Fruit fly (Drosophila melanogaster) whole organism, embryonic: ENCODE results near the gene eIF2Bepsilon.

ENCODE experiments used
- Atf6 ChIP-seq: fragments of 200-800 bp; sonication (Bioruptor generic); IDR thresholded peaks from 2 replicates; pipeline ENCODE4 v1.3.6; 2022; ENCODE audit warnings: missing biosample characterization, missing genetic modification characterization
- Awh ChIP-seq: fragments of 200-800 bp; sonication (Bioruptor generic); IDR thresholded peaks from 2 replicates; pipeline ENCODE4, ENCODE4 v1.3.6; 2022; ENCODE audit warnings: missing biosample characterization, missing genetic modification characterization
- BEAF-32 ChIP-seq: fragments of 200-800 bp; sonication (Bioruptor generic); optimal IDR thresholded peaks from 3 replicates; lab custom pipeline; 2017; ENCODE audit warnings: missing biosample characterization, missing genetic modification characterization, mild to moderate bottlenecking, moderate library complexity, missing genetic modification reagents
- Blimp-1 ChIP-seq: fragments of 200-800 bp; sonication (Bioruptor generic); optimal IDR thresholded peaks from 3 replicates; lab custom pipeline; 2018; ENCODE audit warnings: missing biosample characterization, missing genetic modification characterization, mild to moderate bottlenecking, moderate library complexity, missing genetic modification reagents
- CG10147 ChIP-seq: fragments of 200-800 bp; sonication (Bioruptor generic); optimal IDR thresholded peaks from 2 replicates; lab custom pipeline; 2019; ENCODE audit warnings: missing biosample characterization, mild to moderate bottlenecking, missing genetic modification characterization, moderate library complexity
- CG14441 ChIP-seq: fragments of 200-800 bp; sonication (Bioruptor generic); IDR thresholded peaks from 2 replicates; pipeline ENCODE4 v1.3.6; 2022; ENCODE audit warnings: missing biosample characterization, missing genetic modification characterization
- CG15601 ChIP-seq: fragments of 200-800 bp; sonication (Bioruptor generic); optimal IDR thresholded peaks from 3 replicates; lab custom pipeline; 2019; ENCODE audit warnings: missing biosample characterization, mild to moderate bottlenecking, missing genetic modification characterization, moderate library complexity
- CG15696 ChIP-seq: fragments of 200-800 bp; sonication (Bioruptor generic); optimal IDR thresholded peaks from 2 replicates; lab custom pipeline; 2019; ENCODE audit warnings: missing biosample characterization, mild to moderate bottlenecking, missing genetic modification characterization, moderate library complexity
- CG17912 ChIP-seq: fragments of 200-800 bp; sonication (Bioruptor generic); optimal IDR thresholded peaks from 2 replicates; lab custom pipeline; 2018; ENCODE audit warnings: missing biosample characterization, mild to moderate bottlenecking, missing genetic modification characterization
- CG1792 ChIP-seq: fragments of 200-800 bp; sonication (Bioruptor generic); optimal IDR thresholded peaks from 2 replicates; lab custom pipeline; 2016; ENCODE audit warnings: missing biosample characterization, missing genetic modification characterization
- CG18599 ChIP-seq: fragments of 200-800 bp; sonication (Bioruptor generic); optimal IDR thresholded peaks from 3 replicates; lab custom pipeline; 2017; ENCODE audit warnings: missing biosample characterization, missing genetic modification characterization, mild to moderate bottlenecking, moderate library complexity, missing genetic modification reagents
- CG18764 ChIP-seq: fragments of 200-800 bp; sonication (Bioruptor generic); optimal IDR thresholded peaks from 3 replicates; lab custom pipeline; 2016; ENCODE audit warnings: missing biosample characterization, missing genetic modification characterization
- CG2202 ChIP-seq: fragments of 200-800 bp; sonication (Bioruptor generic); optimal IDR thresholded peaks from 2 replicates; lab custom pipeline; 2018; ENCODE audit warnings: missing biosample characterization, mild to moderate bottlenecking, missing genetic modification characterization
- CG2712 ChIP-seq: fragments of 200-800 bp; optimal IDR thresholded peaks from 3 replicates; lab custom pipeline; 2019; ENCODE audit warnings: missing biosample characterization, mild to moderate bottlenecking, missing genetic modification characterization, moderate library complexity
- CG34376 ChIP-seq: fragments of 200-800 bp; sonication (Bioruptor generic); optimal IDR thresholded peaks from 2 replicates; lab custom pipeline; 2018; ENCODE audit warnings: missing biosample characterization, mild to moderate bottlenecking, missing genetic modification characterization
- CG7786 ChIP-seq: fragments of 200-800 bp; sonication (Bioruptor generic); optimal IDR thresholded peaks from 2 replicates; lab custom pipeline; 2016; ENCODE audit warnings: missing biosample characterization, missing genetic modification characterization
- CG8478 ChIP-seq: fragments of >200 bp; optimal IDR thresholded peaks from 2 replicates; lab custom pipeline; 2018
- D ChIP-seq, 2 experiments: fragments of 200-800 bp in 1 of 2; fragments of >200 bp in 1 of 2; sonication (Bioruptor generic) in 1 of 2; optimal IDR thresholded peaks; 2 replicates in 1 of 2; 3 replicates in 1 of 2; lab custom pipeline; 2017; ENCODE audit warnings: mild to moderate bottlenecking in 1 of 2, missing biosample characterization in 1 of 2, missing genetic modification characterization in 1 of 2, missing genetic modification reagents in 1 of 2
- Deaf1 ChIP-seq: fragments of 200-800 bp; optimal IDR thresholded peaks from 3 replicates; lab custom pipeline; 2019; ENCODE audit warnings: missing biosample characterization, mild to moderate bottlenecking, missing genetic modification characterization, moderate library complexity
- Dip2 ChIP-seq: fragments of 200-800 bp; sonication (Bioruptor generic); IDR thresholded peaks from 2 replicates; pipeline ENCODE4 v1.3.6; 2022; ENCODE audit warnings: missing biosample characterization, missing genetic modification characterization
- Doc3 ChIP-seq: fragments of 200-800 bp; sonication (Bioruptor generic); IDR thresholded peaks from 3 replicates; pipeline ENCODE4 v1.3.6; 2022; ENCODE audit warnings: missing biosample characterization, missing genetic modification characterization; ENCODE audit not compliant: partially characterized antibody
- Drgx ChIP-seq: fragments of 200-800 bp; sonication (Bioruptor generic); IDR thresholded peaks from 2 replicates; pipeline ENCODE4 v1.3.6; 2022; ENCODE audit warnings: missing biosample characterization, missing genetic modification characterization
- H2.0 ChIP-seq: fragments of 200-800 bp; sonication (Bioruptor generic); IDR thresholded peaks from 2 replicates; pipeline ENCODE4 v1.3.6; 2022; ENCODE audit warnings: missing biosample characterization, missing genetic modification characterization
- HHEX ChIP-seq: fragments of 200-800 bp; sonication (Bioruptor generic); optimal IDR thresholded peaks from 3 replicates; lab custom pipeline; 2017; ENCODE audit warnings: missing biosample characterization, mild to moderate bottlenecking, missing genetic modification characterization, missing genetic modification reagents
- Meics ChIP-seq: fragments of 200-800 bp; sonication (Bioruptor generic); optimal IDR thresholded peaks from 2 replicates; lab custom pipeline; 2017; ENCODE audit warnings: missing biosample characterization, mild to moderate bottlenecking, missing genetic modification characterization
- Myb ChIP-seq: fragments of 200-800 bp; sonication (Bioruptor generic); optimal IDR thresholded peaks from 2 replicates; lab custom pipeline; 2016; ENCODE audit warnings: missing biosample characterization, missing genetic modification characterization
- Pdp1 ChIP-seq, 2 experiments: fragments of 200-800 bp; sonication (Bioruptor generic); optimal IDR thresholded peaks; 3 replicates each; lab custom pipeline; 2016; ENCODE audit warnings: missing biosample characterization in 2 of 2, missing genetic modification characterization in 2 of 2, mild to moderate bottlenecking in 1 of 2, moderate library complexity in 1 of 2
- Six4 ChIP-seq: fragments of 200-800 bp; sonication (Bioruptor generic); optimal IDR thresholded peaks from 2 replicates; lab custom pipeline; 2016; ENCODE audit warnings: missing biosample characterization, missing genetic modification characterization
- ab ChIP-seq: fragments of 200-800 bp; sonication (Bioruptor generic); optimal IDR thresholded peaks from 2 replicates; lab custom pipeline; 2016; ENCODE audit warnings: missing biosample characterization, missing genetic modification characterization
- amos ChIP-seq: fragments of 200-800 bp; sonication (Bioruptor generic); IDR thresholded peaks from 2 replicates; pipeline ENCODE4 v1.3.6; 2022; ENCODE audit warnings: missing biosample characterization, missing genetic modification characterization; ENCODE audit not compliant: partially characterized antibody
- danr ChIP-seq: fragments of 200-800 bp; sonication (Bioruptor generic); IDR thresholded peaks from 2 replicates; pipeline ENCODE4 v1.3.6; 2022; ENCODE audit warnings: missing biosample characterization, missing genetic modification characterization
- exex ChIP-seq: fragments of 200-800 bp; sonication (Bioruptor generic); optimal IDR thresholded peaks from 4 replicates; lab custom pipeline; 2018; ENCODE audit warnings: missing biosample characterization, mild to moderate bottlenecking, missing genetic modification characterization, moderate library complexity
- fd102C ChIP-seq: fragments of 200-800 bp; sonication (Bioruptor generic); optimal IDR thresholded peaks from 2 replicates; lab custom pipeline; 2018; ENCODE audit warnings: missing biosample characterization, mild to moderate bottlenecking, missing genetic modification characterization, moderate library complexity
- gfzf ChIP-seq: fragments of 200-800 bp; sonication (Bioruptor generic); optimal IDR thresholded peaks from 2 replicates; lab custom pipeline; 2016; ENCODE audit warnings: missing biosample characterization, mild to moderate bottlenecking, missing genetic modification characterization, moderate library complexity
- gro ChIP-seq: fragments of 200-800 bp; sonication (Bioruptor generic); optimal IDR thresholded peaks from 2 replicates; lab custom pipeline; 2016; ENCODE audit warnings: missing biosample characterization, missing genetic modification characterization
- hkb ChIP-seq, 2 experiments: fragments of 200-800 bp in 1 of 2; fragments of >200 bp in 1 of 2; sonication (Bioruptor generic) in 1 of 2; IDR thresholded peaks in 1 of 2; optimal IDR thresholded peaks in 1 of 2; 2 replicates each; pipeline versions ENCODE4 v1.3.6 to Lab custom; 2017 to 2022; ENCODE audit warnings: missing biosample characterization in 1 of 2, missing genetic modification characterization in 1 of 2
- kah ChIP-seq: fragments of 200-800 bp; sonication (Bioruptor generic); optimal IDR thresholded peaks from 2 replicates; lab custom pipeline; 2018; ENCODE audit warnings: missing biosample characterization, mild to moderate bottlenecking, missing genetic modification characterization
- lmd ChIP-seq: fragments of 200-800 bp; sonication (Bioruptor generic); IDR thresholded peaks from 2 replicates; pipeline ENCODE4 v1.3.6; 2022; ENCODE audit warnings: missing biosample characterization, missing genetic modification characterization
- nau ChIP-seq: fragments of 200-800 bp; sonication (Bioruptor generic); optimal IDR thresholded peaks from 3 replicates; lab custom pipeline; 2017; ENCODE audit warnings: missing biosample characterization, mild to moderate bottlenecking, missing genetic modification characterization, missing genetic modification reagents
- pros ChIP-seq: fragments of 200-800 bp; sonication (Bioruptor generic); optimal IDR thresholded peaks from 3 replicates; lab custom pipeline; 2019; ENCODE audit warnings: missing biosample characterization, mild to moderate bottlenecking, missing genetic modification characterization, moderate library complexity
- repo ChIP-seq: fragments of 200-800 bp; sonication (Bioruptor generic); optimal IDR thresholded peaks from 2 replicates; lab custom pipeline; 2016; ENCODE audit warnings: missing biosample characterization, missing genetic modification characterization
- sim ChIP-seq: fragments of 200-800 bp; sonication (Bioruptor generic); IDR thresholded peaks from 2 replicates; pipeline ENCODE4 v1.3.6; 2022; ENCODE audit warnings: missing biosample characterization, missing genetic modification characterization
- vvl ChIP-seq: fragments of 200-800 bp; sonication (Bioruptor generic); IDR thresholded peaks from 2 replicates; pipeline ENCODE4 v1.3.6; 2022; ENCODE audit warnings: missing biosample characterization, missing genetic modification characterization
- zen ChIP-seq: fragments of 200-800 bp; sonication (Bioruptor generic); optimal IDR thresholded peaks from 3 replicates; lab custom pipeline; 2018; ENCODE audit warnings: missing biosample characterization, mild to moderate bottlenecking, missing genetic modification characterization, moderate library complexity

Gene eIF2Bepsilon

DNA sequence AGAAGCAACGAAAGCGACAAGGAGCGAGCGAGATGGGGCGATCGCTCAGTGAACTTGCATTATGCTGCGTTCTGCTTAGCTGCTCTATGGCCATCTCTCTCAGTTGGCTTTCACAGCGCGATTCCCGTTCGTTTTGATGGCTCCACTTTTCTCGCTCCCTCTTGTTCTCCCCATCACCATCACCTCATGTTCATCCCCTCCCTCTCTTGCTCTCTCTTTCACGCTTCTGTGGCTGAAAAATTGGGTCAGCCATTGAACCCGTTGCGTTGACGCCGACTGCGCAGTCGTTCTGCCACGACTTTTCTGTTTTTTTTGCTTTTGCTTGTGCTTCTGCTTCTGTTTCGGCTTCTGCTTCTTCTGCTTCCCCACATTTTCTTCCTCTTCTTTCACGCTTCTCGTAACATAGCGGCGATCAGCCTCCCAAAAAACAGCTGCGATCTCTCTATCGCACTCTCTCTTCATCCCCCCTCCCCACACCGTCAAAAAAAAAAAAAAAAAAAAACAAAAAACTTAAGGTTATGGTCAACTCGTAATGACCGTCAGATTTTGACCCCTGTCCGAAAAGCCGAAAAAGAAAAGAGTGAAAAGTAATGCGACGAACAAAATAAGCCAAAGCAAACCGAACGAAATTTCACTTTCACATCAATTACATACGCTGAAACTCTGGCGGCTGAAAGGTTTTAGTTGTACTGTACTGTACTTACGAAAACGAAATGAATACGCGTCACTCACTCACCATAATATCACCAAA, 48.1 kb upstream of the eIF2Bepsilon start (continued):
- TF ChIP-seq hkb (optimal IDR thresholded peaks at IDR 0.05; lab: Kevin White, UChicago) (no peak), hkb (GFP tag; IDR thresholded peaks at IDR 0.05; lab: Robert Waterston, UW) (no peak), CG15696 (tag; lab: Kevin White, UChicago) (no peak), CG18764 (GFP tag; lab: Kevin White, UChicago) (no peak), Awh (GFP tag; lab: Robert Waterston, UW) (no peak), CG14441 (GFP tag; lab: Robert Waterston, UW) (no peak), Myb (GFP tag; lab: Kevin White, UChicago) (no peak), pros (GFP tag; lab: Kevin White, UChicago) (peak; percentile 1), CG18599 (GFP tag; lab: Kevin White, UChicago) (no peak), gro (GFP tag; lab: Kevin White, UChicago) (no peak), Dip2 (GFP tag; lab: Robert Waterston, UW) (no peak), danr (GFP tag; lab: Robert Waterston, UW) (no peak), CG34376 (no peak), HHEX (GFP tag; lab: Kevin White, UChicago) (no peak), Atf6 (GFP tag; lab: Robert Waterston, UW) (no peak)

DNA sequence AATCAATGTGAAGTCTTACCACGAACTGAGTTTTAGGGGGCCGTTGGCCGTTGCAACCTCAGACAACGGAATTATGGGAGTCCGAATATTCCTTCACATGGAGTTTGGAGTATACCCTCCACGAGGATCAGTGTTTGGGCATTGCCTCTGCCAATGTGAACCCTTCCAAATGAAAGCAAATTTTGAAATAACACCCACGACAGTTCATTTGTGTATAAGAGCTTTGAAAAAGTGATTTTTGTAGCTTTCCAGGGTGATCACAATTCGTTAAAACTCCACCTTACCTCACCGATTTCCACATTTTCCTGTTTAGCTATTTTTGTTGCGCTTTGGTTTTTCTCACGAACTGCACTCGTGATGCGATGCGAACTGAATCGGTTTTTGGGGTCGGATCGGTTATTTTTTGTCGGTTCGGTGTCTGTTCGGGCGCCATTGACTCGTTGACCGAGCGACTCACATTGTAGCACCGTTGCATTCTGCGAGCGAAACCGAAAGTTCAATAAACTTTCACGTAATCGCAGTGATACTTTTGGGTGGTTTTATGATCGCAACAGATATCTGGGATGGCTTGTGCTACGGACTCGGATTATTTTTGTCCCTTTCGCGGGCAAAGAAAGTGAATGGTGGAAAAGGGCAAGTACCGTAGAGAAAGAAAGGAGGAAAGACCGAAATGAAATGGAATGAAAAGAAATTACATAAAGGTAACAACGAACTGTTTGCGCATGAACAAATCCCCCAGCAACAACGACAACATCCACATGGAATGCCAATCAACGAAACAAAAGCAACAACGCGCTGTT, 47.3 kb upstream of the eIF2Bepsilon start:
- no peak for TF ChIP-seq H2.0
- peak in 1 of 2 experiments; percentile 70 for TF ChIP-seq Pdp1 (GFP tag; optimal IDR thresholded peaks at IDR 0.05; lab: Kevin White, UChicago)
- no peak for TF ChIP-seq D (optimal IDR thresholded peaks at IDR 0.05; lab: Kevin White, UChicago)
- TF ChIP-seq D (GFP tag; optimal IDR thresholded peaks at IDR 0.05; lab: Kevin White, UChicago): no peak
- TF ChIP-seq CG1792 (GFP tag; lab: Kevin White, UChicago): no peak
- TF ChIP-seq exex (tag; lab: Kevin White, UChicago): no peak
- TF ChIP-seq CG2202 (tag; lab: Kevin White, UChicago): no peak
- peak; percentile 18 for TF ChIP-seq pros (GFP tag; lab: Kevin White, UChicago)
- no peak for TF ChIP-seq ab (GFP tag; lab: Kevin White, UChicago)
- TF ChIP-seq Blimp-1 (GFP tag; lab: Kevin White, UChicago): peak; percentile 91
- no peak for TF ChIP-seq Doc3 (GFP tag; lab: Robert Waterston, UW)
- no peak for TF ChIP-seq CG15601 (tag; lab: Kevin White, UChicago)
- no peak for TF ChIP-seq repo (GFP tag; lab: Kevin White, UChicago)
- no peak for TF ChIP-seq fd102C (GFP tag; lab: Kevin White, UChicago)
- TF ChIP-seq Drgx (GFP tag; lab: Robert Waterston, UW): peak; percentile 66
- TF ChIP-seq nau (GFP tag; lab: Kevin White, UChicago): no peak
- TF ChIP-seq CG2712: no peak
- TF ChIP-seq zen (tag; lab: Kevin White, UChicago): no peak
- no peak for TF ChIP-seq CG10147
- no peak for TF ChIP-seq CG7786 (GFP tag; lab: Kevin White, UChicago)
- TF ChIP-seq vvl (GFP tag; lab: Robert Waterston, UW): 0 out of 2 replicates have a peak, but pooled peaks have one; percentile 5
- no peak for TF ChIP-seq amos (GFP tag; lab: Robert Waterston, UW)
- TF ChIP-seq CG8478 (lab: Kevin White, UChicago): no peak
- no peak for TF ChIP-seq gfzf (GFP tag; lab: Kevin White, UChicago)
- TF ChIP-seq CG17912 (GFP tag; lab: Kevin White, UChicago): no peak
- no peak for TF ChIP-seq BEAF-32 (GFP tag; lab: Kevin White, UChicago)
- no peak for TF ChIP-seq sim (GFP tag; lab: Robert Waterston, UW)
- TF ChIP-seq lmd: no peak
- no peak for TF ChIP-seq Meics (GFP tag; lab: Kevin White, UChicago)
- peak; percentile 77 for TF ChIP-seq Deaf1 (tag; lab: Kevin White, UChicago)
- no peak for TF ChIP-seq kah (GFP tag; lab: Kevin White, UChicago)
- no peak for TF ChIP-seq Six4 (GFP tag; lab: Kevin White, UChicago)
